Worm (Caenorhabditis elegans) whole organism, L2 larva: ENCODE measurements around the gene M176.11.

ENCODE experiments used
- aly-2 ChIP-seq: fragments of 150-350 bp; optimal IDR thresholded peaks from 2 replicates; lab custom pipeline; 2014; ENCODE audit warnings: missing biosample characterization, missing genetic modification characterization
- ama-1 ChIP-seq: fragments of 150-350 bp; optimal IDR thresholded peaks from 2 replicates; lab custom pipeline; 2018; ENCODE audit warnings: inconsistent platforms
- ceh-82 ChIP-seq: fragments of 150-350 bp; optimal IDR thresholded peaks from 2 replicates; lab custom pipeline; 2014; ENCODE audit warnings: missing biosample characterization, missing genetic modification characterization
- dmd-4 ChIP-seq: sonication (generic microtip); optimal IDR thresholded peaks from 2 replicates; lab custom pipeline; 2017; ENCODE audit warnings: missing biosample characterization, missing genetic modification characterization
- lin-39 ChIP-seq: fragments of 150-350 bp; optimal IDR thresholded peaks from 2 replicates; lab custom pipeline; 2014; ENCODE audit warnings: missing biosample characterization, missing genetic modification reagents, missing genetic modification characterization
- mdl-1 ChIP-seq, 2 experiments: fragments of 150-350 bp in 1 of 2; sonication (generic microtip) in 1 of 2; optimal IDR thresholded peaks; 2 replicates each; lab custom pipeline; 2017; ENCODE audit warnings: missing biosample characterization in 2 of 2, missing genetic modification characterization in 2 of 2
- sma-9 ChIP-seq, 2 experiments: fragments of 150-350 bp in 1 of 2; sonication (generic microtip) in 1 of 2; optimal IDR thresholded peaks; 2 replicates each; lab custom pipeline; 2014 to 2016; ENCODE audit warnings: missing genetic modification characterization in 2 of 2, mild to moderate bottlenecking in 1 of 2, missing biosample characterization in 1 of 2, missing compliant biosample characterization in 1 of 2, missing genetic modification reagents in 1 of 2, moderate library complexity in 1 of 2
- snpc-4 ChIP-seq: fragments of 150-350 bp; optimal IDR thresholded peaks from 2 replicates; lab custom pipeline; 2014; ENCODE audit warnings: missing biosample characterization, missing genetic modification characterization

DNA sequence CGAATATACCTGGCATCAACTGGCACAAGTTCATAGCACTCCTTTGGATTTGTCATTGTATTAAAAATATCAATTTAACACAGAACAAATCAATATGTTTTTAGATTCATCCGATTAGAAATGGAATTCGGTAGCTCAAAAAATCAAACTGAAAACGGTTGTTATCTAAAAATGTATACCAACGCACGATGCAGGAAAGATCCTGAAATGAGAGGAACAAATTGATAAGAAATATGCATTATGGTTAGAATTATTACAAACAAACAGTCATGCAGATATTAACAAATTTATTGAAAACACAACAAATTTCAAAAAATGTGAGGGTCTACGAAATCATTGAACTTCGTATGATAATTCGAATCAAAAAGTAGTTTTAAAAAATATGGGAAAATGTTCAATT lies 48.0 kb downstream of the M176.11 start, which contains the start of gene T19H5.6:
- no peak for TF ChIP-seq sma-9 (GFP tag; optimal IDR thresholded peaks at IDR 0.05; lab: Kevin White, UChicago)
- no peak for TF ChIP-seq sma-9 (tag; optimal IDR thresholded peaks at IDR 0.05; lab: Kevin White, UChicago)
- TF ChIP-seq aly-2 (tag; lab: Kevin White, UChicago): no peak
- TF ChIP-seq ama-1 (lab: Kevin White, UChicago): no peak
- no peak for TF ChIP-seq mdl-1 (tag; optimal IDR thresholded peaks at IDR 0.05; lab: Kevin White, UChicago)
- TF ChIP-seq dmd-4 (tag; lab: Kevin White, UChicago): no peak
- no peak for TF ChIP-seq lin-39 (tag; lab: Kevin White, UChicago)
- TF ChIP-seq ceh-82 (tag; lab: Kevin White, UChicago): no peak
- TF ChIP-seq snpc-4 (tag; lab: Kevin White, UChicago): no peak
